Fruit fly (Drosophila melanogaster): ENCODE measurements around the gene CG13003.

The CG13003 gene

DNA sequence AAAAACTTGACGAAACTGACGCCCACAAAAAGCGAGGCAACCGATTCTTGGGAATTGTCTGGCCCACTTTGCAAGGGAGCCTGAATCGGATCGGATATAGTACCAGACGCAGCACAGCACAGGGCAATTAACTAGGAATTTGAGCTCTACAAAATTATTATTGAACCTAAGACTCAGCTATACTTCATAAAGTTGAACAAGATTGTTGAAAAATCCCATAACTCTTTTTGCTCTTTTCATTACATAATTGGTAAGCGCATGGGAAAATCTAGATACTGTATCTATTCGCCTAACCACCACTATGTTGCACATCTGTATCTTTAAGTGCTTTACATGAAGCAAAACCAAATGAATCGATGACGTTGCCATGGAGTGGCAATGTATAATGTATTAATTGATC, 43.2 kb downstream of the CG13003 start (continued):
- TF ChIP-seq CG6813 (GFP tag; optimal IDR thresholded peaks at IDR 0.05): peak; percentile 61
- peak; percentile 72; the same call in 1 of the 2 replicates for TF ChIP-seq CG14014 (GFP tag; IDR thresholded peaks at IDR 0.05)
- TF ChIP-seq exex (tag; optimal IDR thresholded peaks at IDR 0.05): no peak
- TF ChIP-seq BEAF-32 (GFP tag; optimal IDR thresholded peaks at IDR 0.05): no peak
- peak; percentile 71 for TF ChIP-seq CG32772 (GFP tag; IDR thresholded peaks at IDR 0.05)
- no peak for TF ChIP-seq Doc3 (GFP tag; IDR thresholded peaks at IDR 0.05; ENCODE audit: partially characterized antibody)
- TF ChIP-seq Fer2 (tag; optimal IDR thresholded peaks at IDR 0.05): no peak
- TF ChIP-seq Gug (GFP tag; IDR thresholded peaks at IDR 0.05): peak; percentile 44; the same call in 3 of the 4 replicates
- peak; percentile 18 for TF ChIP-seq CG13775 (GFP tag; optimal IDR thresholded peaks at IDR 0.05)
- no peak for TF ChIP-seq sim (GFP tag; IDR thresholded peaks at IDR 0.05)
- peak; percentile 81 for TF ChIP-seq HLH3B (GFP tag; IDR thresholded peaks at IDR 0.05)
- TF ChIP-seq CG11085 (GFP tag; IDR thresholded peaks at IDR 0.05): peak; percentile 52; the same call in 1 of the 2 replicates
- TF ChIP-seq Hmx (GFP tag; optimal IDR thresholded peaks at IDR 0.05): no peak
- no peak for TF ChIP-seq YL-1 (GFP tag; optimal IDR thresholded peaks at IDR 0.05)
- TF ChIP-seq Xrp1 (GFP tag; IDR thresholded peaks at IDR 0.05): peak; percentile 84
- peak; percentile 65 for TF ChIP-seq wor (GFP tag; IDR thresholded peaks at IDR 0.05)
- peak; percentile 98 for TF ChIP-seq sens (GFP tag)
- peak; percentile 66 for TF ChIP-seq slbo (GFP tag; IDR thresholded peaks at IDR 0.05)
- no peak for TF ChIP-seq CG6791 (GFP tag; IDR thresholded peaks at IDR 0.05; ENCODE audit: partially characterized antibody)
- no peak for TF ChIP-seq dimm (GFP tag; IDR thresholded peaks at IDR 0.05)
- peak; percentile 14 for TF ChIP-seq CG7271 (tag; optimal IDR thresholded peaks at IDR 0.05)
- TF ChIP-seq CG10431 (GFP tag; optimal IDR thresholded peaks at IDR 0.05): no peak
- no peak for TF ChIP-seq pita (GFP tag; optimal IDR thresholded peaks at IDR 0.05)
- peak; percentile 55 for TF ChIP-seq CG1792 (GFP tag; optimal IDR thresholded peaks at IDR 0.05)
- TF ChIP-seq D19B (GFP tag; optimal IDR thresholded peaks at IDR 0.05): peak; percentile 19
- peak; percentile 59 for TF ChIP-seq tio (GFP tag; optimal IDR thresholded peaks at IDR 0.05)
- no peak for TF ChIP-seq Usf (GFP tag; optimal IDR thresholded peaks at IDR 0.05)
- peak; percentile 64 for TF ChIP-seq CG30431 (GFP tag; optimal IDR thresholded peaks at IDR 0.05)
- peak; percentile 58 for TF ChIP-seq en (GFP tag; optimal IDR thresholded peaks at IDR 0.05)
- TF ChIP-seq yki (optimal IDR thresholded peaks at IDR 0.05): no peak
- peak; percentile 21 to 81 for TF ChIP-seq Hr51 (GFP tag; optimal IDR thresholded peaks at IDR 0.05)
- peak; percentile 37; the same call in 1 of the 2 replicates for TF ChIP-seq CG4360 (GFP tag; IDR thresholded peaks at IDR 0.05)
- peak; percentile 9 for TF ChIP-seq CG6854 (GFP tag; optimal IDR thresholded peaks at IDR 0.05)

- TF ChIP-seq sug (tag; optimal IDR thresholded peaks at IDR 0.05) (no peak), CG4424 (GFP tag; optimal IDR thresholded peaks at IDR 0.05) (no peak), CG9932 (GFP tag; IDR thresholded peaks at IDR 0.05) (no peak), grau (tag; optimal IDR thresholded peaks at IDR 0.05) (no peak), C15 (GFP tag; IDR thresholded peaks at IDR 0.05) (no peak), dm (GFP tag; optimal IDR thresholded peaks at IDR 0.05) (no peak), fu2 (GFP tag; optimal IDR thresholded peaks at IDR 0.05) (no peak)
Observed at dm6 chrX:16831848-16832247, 44.5 kb downstream of the CG13003 start.

dm6 chrX:16830081-16830480, 46.3 kb downstream of the CG13003 start:
- TF ChIP-seq sens (GFP tag) (peak; percentile 74), grau (tag; optimal IDR thresholded peaks at IDR 0.05) (no peak)
